Worm (Caenorhabditis elegans): ENCODE results near the gene hadb-1.

The hadb-1 gene

DNA sequence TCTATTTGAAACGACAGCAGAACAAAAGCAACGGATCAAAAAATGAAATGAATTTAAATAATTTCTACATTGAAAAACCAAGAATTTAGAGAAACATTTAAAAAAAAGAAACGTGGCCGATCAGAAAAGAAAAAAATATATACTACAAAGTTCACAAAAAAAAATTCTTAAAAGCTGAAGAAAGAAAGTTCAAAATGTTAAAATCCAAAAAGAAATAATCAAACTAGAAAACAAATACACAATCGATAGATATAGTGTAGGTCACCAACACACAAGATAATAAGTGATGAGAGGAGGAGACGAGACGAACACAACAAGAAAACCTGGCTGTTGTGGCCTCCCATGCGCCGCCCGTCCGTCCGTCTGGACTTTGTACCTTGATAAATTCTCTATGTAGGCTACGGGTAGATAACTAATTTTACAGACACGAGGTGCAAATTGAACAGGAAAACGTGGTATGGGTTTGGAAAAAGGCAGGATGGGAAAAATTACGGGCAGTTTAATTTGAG is at the start of gene hadb-1:
Gene hadb-1, minus strand, starts transcription at position 51 of the 509 bp plus-strand sequence.
- TF ChIP-seq elt-3 (tag; optimal IDR thresholded peaks at IDR 0.05): no peak
- TF ChIP-seq nhr-12 (tag; optimal IDR thresholded peaks at IDR 0.05): no peak
- TF ChIP-seq drap-1 (GFP tag; optimal IDR thresholded peaks at IDR 0.05): no peak
- TF ChIP-seq blmp-1 (tag; optimal IDR thresholded peaks at IDR 0.05): no peak

DNA sequence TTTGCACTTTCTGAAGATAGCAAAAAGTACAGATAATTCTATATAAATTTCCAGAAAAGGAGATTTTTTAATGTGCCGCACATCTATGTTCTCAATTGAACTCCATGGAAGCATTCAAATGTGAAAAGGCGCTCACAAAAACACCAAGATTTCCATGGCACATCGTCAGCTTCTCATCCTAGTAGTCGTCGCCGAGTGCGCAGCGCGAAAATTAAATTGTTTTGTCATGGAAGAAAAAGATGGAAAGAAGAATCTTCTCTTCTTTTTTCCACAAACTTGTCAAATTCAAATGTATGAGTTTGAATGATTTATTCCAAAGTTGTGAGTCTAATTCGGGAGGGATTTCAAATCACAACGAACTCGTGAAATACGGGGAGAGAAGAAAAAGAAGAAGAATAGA is 49.1 kb upstream of the hadb-1 start:
- TF ChIP-seq ceh-43 (GFP tag; optimal IDR thresholded peaks at IDR 0.05) (no peak), lin-13 (tag; optimal IDR thresholded peaks at IDR 0.05) (no peak), drap-1 (GFP tag; optimal IDR thresholded peaks at IDR 0.05) (no peak), nhr-2 (tag; optimal IDR thresholded peaks at IDR 0.05) (no peak), ces-1 (GFP tag; optimal IDR thresholded peaks at IDR 0.05) (peak; percentile 81), mls-2 (tag; optimal IDR thresholded peaks at IDR 0.05) (no peak)

DNA sequence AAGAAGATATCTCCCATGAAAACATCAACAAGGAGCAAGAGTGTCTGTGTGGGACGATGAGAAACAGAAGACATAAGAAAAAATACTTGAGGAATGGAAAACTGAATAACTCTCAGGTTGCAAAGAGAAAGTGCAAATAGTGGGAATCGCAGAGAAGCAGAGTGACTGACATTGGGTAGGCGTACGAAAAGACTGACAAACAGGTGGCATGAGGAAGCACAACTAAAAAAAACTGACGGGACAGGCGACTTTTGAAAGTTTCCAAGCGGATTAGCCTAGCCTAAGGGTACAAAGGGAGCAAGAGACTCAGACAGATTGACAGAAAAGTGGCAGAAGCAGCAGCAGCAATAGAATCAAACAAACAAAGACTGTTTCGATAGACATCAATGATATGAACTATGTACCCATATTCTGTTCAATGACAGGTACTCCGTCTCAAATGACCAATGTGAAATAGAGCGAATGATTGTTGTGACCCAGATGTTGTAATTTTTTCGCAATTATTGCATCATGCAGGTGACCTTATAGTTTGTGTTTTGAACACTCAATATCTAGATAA is 46.1 kb upstream of the hadb-1 start:
- TF ChIP-seq blmp-1 (tag; optimal IDR thresholded peaks at IDR 0.05): no peak
- no peak for TF ChIP-seq lin-13 (tag; optimal IDR thresholded peaks at IDR 0.05)
- peak; percentile 26 for TF ChIP-seq zip-8 (tag; optimal IDR thresholded peaks at IDR 0.05)
- peak; percentile 74 for TF ChIP-seq unc-62 (GFP tag; optimal IDR thresholded peaks at IDR 0.05)
- no peak for TF ChIP-seq bed-3 (GFP tag; optimal IDR thresholded peaks at IDR 0.05)
- TF ChIP-seq nhr-237 (tag; optimal IDR thresholded peaks at IDR 0.05): peak; percentile 21
- TF ChIP-seq elt-3 (tag; optimal IDR thresholded peaks at IDR 0.05): no peak
- TF ChIP-seq sem-2 (GFP tag; optimal IDR thresholded peaks at IDR 0.05): no peak
- TF ChIP-seq ceh-83 (GFP tag; optimal IDR thresholded peaks at IDR 0.05): no peak
- TF ChIP-seq ham-2 (GFP tag; optimal IDR thresholded peaks at IDR 0.05): no peak
- no peak for TF ChIP-seq mep-1 (tag; optimal IDR thresholded peaks at IDR 0.05)
- TF ChIP-seq sptf-1 (tag; optimal IDR thresholded peaks at IDR 0.05): no peak
- no peak for TF ChIP-seq unc-39 (tag; optimal IDR thresholded peaks at IDR 0.05)
- peak; percentile 70 for TF ChIP-seq hlh-1 (tag; optimal IDR thresholded peaks at IDR 0.05)
- peak; percentile 39 for TF ChIP-seq unc-120 (tag; optimal IDR thresholded peaks at IDR 0.05; ENCODE audit: poor library complexity, severe bottlenecking)
- no peak for TF ChIP-seq snpc-4 (tag; optimal IDR thresholded peaks at IDR 0.05)
- TF ChIP-seq mab-5 (tag; optimal IDR thresholded peaks at IDR 0.05): no peak
- no peak for TF ChIP-seq ceh-43 (GFP tag; optimal IDR thresholded peaks at IDR 0.05)

DNA sequence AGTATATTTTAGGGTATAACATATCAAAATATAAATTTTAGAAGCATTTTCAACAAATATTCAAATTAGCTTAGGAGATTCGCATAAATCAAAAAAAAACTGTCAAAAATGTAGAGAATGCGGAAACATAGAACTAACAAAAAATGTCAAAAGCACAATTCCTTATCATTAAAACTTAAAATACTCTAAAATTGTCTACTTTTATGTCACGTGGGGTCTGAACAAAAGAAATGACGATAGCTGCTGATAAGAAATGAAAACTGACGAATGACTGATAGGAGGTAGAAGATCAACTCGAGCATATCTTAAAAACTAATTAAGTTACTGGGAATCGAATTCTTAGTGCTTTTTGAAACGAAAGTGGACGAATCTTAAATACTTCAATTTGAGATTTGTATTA is 45.4 kb upstream of the hadb-1 start:
- no peak for TF ChIP-seq bed-3 (GFP tag; optimal IDR thresholded peaks at IDR 0.05)
- TF ChIP-seq nhr-28 (tag; optimal IDR thresholded peaks at IDR 0.05): no peak
- TF ChIP-seq lin-13 (tag; optimal IDR thresholded peaks at IDR 0.05): no peak
- no peak for TF ChIP-seq hlh-1 (tag; optimal IDR thresholded peaks at IDR 0.05)

DNA sequence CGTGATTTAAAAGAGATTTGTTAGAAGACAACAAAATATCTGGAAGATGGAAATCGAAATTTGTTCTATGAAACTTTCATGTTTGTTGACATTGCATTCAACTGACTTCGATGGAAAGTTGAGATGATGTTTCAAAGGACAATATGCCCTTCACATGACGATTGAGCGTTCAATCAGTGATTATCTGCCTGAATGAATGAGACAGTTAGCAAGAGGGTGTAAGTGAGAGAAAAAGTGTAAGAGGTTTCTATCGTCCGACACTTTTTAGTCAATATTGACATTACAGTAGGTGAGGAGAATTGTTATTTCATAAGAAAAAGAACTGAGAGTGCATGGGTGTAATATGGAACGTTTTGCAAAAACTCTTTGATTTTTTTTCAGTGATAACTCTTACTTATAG is 44.9 kb upstream of the hadb-1 start:
- TF ChIP-seq nhr-237 (tag; optimal IDR thresholded peaks at IDR 0.05): no peak
- peak; percentile 87 for TF ChIP-seq pha-4 (tag; optimal IDR thresholded peaks at IDR 0.05)

DNA sequence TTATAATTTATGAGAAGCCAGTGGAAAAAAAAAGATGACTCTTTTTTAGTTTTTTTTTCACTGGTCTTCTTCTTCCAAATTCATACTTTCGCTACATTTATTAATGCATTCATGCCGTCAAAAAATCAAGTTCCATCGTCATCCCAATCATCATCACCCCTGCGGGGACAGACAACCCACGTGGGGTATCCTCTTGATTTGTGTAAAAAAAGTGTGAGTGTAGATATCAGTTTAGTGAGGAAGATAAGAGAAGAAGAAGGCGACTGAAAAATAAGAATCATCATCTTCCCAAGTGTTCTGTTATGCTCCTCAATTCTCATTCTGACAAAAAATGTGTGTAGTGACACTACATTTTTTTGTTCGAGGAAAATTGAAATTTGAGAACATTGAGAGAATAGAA is 43.7 kb upstream of the hadb-1 start:
- TF ChIP-seq lsy-2 (tag; optimal IDR thresholded peaks at IDR 0.05) (no peak), sptf-1 (tag; optimal IDR thresholded peaks at IDR 0.05) (no peak), flh-1 (GFP tag; optimal IDR thresholded peaks at IDR 0.05) (no peak), elt-3 (tag; optimal IDR thresholded peaks at IDR 0.05) (no peak), drap-1 (GFP tag; optimal IDR thresholded peaks at IDR 0.05) (no peak), bed-3 (GFP tag; optimal IDR thresholded peaks at IDR 0.05) (no peak), ceh-43 (GFP tag; optimal IDR thresholded peaks at IDR 0.05) (no peak), mab-5 (tag; optimal IDR thresholded peaks at IDR 0.05) (no peak), nhr-2 (tag; optimal IDR thresholded peaks at IDR 0.05) (no peak), lin-32 (GFP tag; optimal IDR thresholded peaks at IDR 0.05) (no peak), pha-4 (tag; optimal IDR thresholded peaks at IDR 0.05) (no peak), elt-1 (tag; optimal IDR thresholded peaks at IDR 0.05; ENCODE audit: borderline replicate concordance, insufficient read depth) (no peak), ceh-83 (GFP tag; optimal IDR thresholded peaks at IDR 0.05) (no peak)

Measured in whole organism, mixed stage, embryonic.